Fruit fly (Drosophila melanogaster): ENCODE results near the gene fz2.

Gene fz2

DNA sequence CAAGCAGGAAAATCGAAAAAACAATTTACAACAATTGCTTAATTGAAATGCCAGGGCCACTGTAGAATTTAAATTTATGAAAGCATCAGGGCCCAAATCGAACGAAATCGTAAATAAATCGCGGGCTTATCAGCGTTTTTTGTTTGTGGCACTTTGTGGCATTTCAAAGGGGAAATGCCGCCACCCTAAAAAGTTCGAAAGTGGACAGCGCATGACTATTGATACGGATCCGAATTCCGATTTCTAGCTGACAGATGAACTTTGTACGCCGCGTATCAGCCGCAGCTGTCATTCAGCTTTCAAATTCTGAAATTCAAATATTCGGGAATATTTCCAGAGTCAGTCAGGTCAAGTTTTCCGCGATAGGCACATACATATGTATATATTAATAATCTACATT is 78.9 kb downstream of the fz2 start:
- TF ChIP-seq usp (GFP tag; optimal IDR thresholded peaks at IDR 0.05): no peak
- no peak for TF ChIP-seq HLH106 (tag; optimal IDR thresholded peaks at IDR 0.05)
- TF ChIP-seq pan (optimal IDR thresholded peaks at IDR 0.05): no peak
- no peak for TF ChIP-seq foxo (GFP tag; optimal IDR thresholded peaks at IDR 0.05)
- no peak for TF ChIP-seq CG9705 (GFP tag; optimal IDR thresholded peaks at IDR 0.05)
- TF ChIP-seq Hnf4 (GFP tag; optimal IDR thresholded peaks at IDR 0.05): peak; percentile 22
- no peak for TF ChIP-seq h (GFP tag; optimal IDR thresholded peaks at IDR 0.05)
- no peak for TF ChIP-seq lola (GFP tag; optimal IDR thresholded peaks at IDR 0.05)
- no peak for TF ChIP-seq br (GFP tag; optimal IDR thresholded peaks at IDR 0.05)
- TF ChIP-seq rgr (GFP tag; optimal IDR thresholded peaks at IDR 0.05): peak; percentile 1
- no peak for TF ChIP-seq Myc (optimal IDR thresholded peaks at IDR 0.05)
- TF ChIP-seq ey (GFP tag; optimal IDR thresholded peaks at IDR 0.05): no peak
- TF ChIP-seq Rel (GFP tag; optimal IDR thresholded peaks at IDR 0.05): no peak
- TF ChIP-seq Rel (tag; optimal IDR thresholded peaks at IDR 0.05): no peak
- no peak for TF ChIP-seq dmrt93B (GFP tag; optimal IDR thresholded peaks at IDR 0.05)

DNA sequence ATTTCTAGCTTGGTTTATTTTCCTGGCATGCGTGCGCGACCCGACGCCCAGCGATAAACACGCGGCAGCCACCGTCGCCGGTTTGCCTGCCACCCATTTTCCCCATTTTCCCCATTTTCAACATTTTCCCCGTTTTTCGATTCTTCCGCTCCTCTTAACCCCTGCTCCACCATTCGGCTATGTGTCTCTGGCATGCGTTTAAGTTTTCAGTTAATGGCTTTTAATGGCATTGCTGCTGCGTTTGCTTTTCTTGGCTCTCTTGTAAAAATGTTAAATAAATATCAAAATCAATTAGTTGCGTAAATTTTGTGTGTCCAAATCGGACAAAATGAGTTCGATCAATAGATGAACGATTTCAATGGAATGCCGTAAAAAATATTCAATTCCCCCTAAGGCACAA is 80.1 kb downstream of the fz2 start:
- TF ChIP-seq Hnf4 (GFP tag; optimal IDR thresholded peaks at IDR 0.05): no peak
- TF ChIP-seq dl (GFP tag; optimal IDR thresholded peaks at IDR 0.05; ENCODE audit: insufficient read depth in 1 of 2, partially characterized antibody in 2 of 2): no peak
- no peak for TF ChIP-seq Dfd (GFP tag; optimal IDR thresholded peaks at IDR 0.05)
- no peak for TF ChIP-seq Vsx2 (GFP tag; optimal IDR thresholded peaks at IDR 0.05; ENCODE audit: partially characterized antibody)
- no peak for TF ChIP-seq tai (GFP tag; optimal IDR thresholded peaks at IDR 0.05)
- no peak for TF ChIP-seq brk (GFP tag; optimal IDR thresholded peaks at IDR 0.05)
- no peak for TF ChIP-seq Sp1 (GFP tag; optimal IDR thresholded peaks at IDR 0.05)
- no peak for TF ChIP-seq Hr83 (GFP tag; optimal IDR thresholded peaks at IDR 0.05; ENCODE audit: poor library complexity, severe bottlenecking)
- TF ChIP-seq fru (GFP tag; optimal IDR thresholded peaks at IDR 0.05): no peak
- no peak for TF ChIP-seq N (GFP tag; optimal IDR thresholded peaks at IDR 0.05)
- TF ChIP-seq h (GFP tag; optimal IDR thresholded peaks at IDR 0.05): no peak
- no peak for TF ChIP-seq Hr78 (GFP tag; optimal IDR thresholded peaks at IDR 0.05)

DNA sequence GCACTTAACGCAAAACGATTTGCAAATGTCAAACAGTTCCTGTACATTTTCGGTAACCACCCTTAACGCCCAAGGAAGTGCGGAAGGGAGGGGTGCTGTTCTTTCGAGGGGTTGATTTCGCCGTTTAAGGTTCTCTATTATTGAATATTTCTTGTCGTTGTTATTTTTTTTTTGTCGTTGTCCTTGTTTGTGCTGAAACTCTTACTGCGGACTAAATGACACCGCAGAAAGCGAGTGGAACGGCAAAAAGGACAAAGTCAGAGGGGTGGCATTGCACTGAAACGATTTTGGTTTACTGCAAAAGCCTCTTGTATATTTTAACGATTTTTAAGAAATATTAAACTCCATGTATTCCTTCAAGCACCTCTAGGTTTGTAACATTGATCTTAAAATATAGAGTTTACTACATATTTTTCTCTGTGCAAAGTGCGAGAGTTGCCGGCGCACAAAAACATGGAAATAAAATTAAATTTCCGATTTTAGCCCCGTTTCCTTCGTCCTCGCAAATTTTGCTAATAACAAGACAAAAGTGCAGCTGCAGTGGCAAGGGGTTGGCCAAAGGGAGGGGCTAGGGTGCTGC is 83.1 kb downstream of the fz2 start:
- TF ChIP-seq N (GFP tag; optimal IDR thresholded peaks at IDR 0.05) (no peak), woc (GFP tag; optimal IDR thresholded peaks at IDR 0.05) (peak; percentile 28), dmrt93B (GFP tag; optimal IDR thresholded peaks at IDR 0.05) (no peak), dl (GFP tag; optimal IDR thresholded peaks at IDR 0.05; ENCODE audit: insufficient read depth in 1 of 2, partially characterized antibody in 2 of 2) (no peak), Abd-B (GFP tag; optimal IDR thresholded peaks at IDR 0.05) (no peak), Jra (GFP tag; optimal IDR thresholded peaks at IDR 0.05) (no peak), Mio (GFP tag; optimal IDR thresholded peaks at IDR 0.05) (no peak), fru (GFP tag; optimal IDR thresholded peaks at IDR 0.05) (peak; percentile 13), foxo (GFP tag; optimal IDR thresholded peaks at IDR 0.05) (peak in 1 of 2 experiments; percentile 15), Vsx2 (GFP tag; optimal IDR thresholded peaks at IDR 0.05; ENCODE audit: partially characterized antibody) (no peak), Dfd (GFP tag; optimal IDR thresholded peaks at IDR 0.05) (no peak), OdsH (GFP tag; optimal IDR thresholded peaks at IDR 0.05) (no peak), jim (GFP tag; optimal IDR thresholded peaks at IDR 0.05) (no peak), psq (GFP tag; optimal IDR thresholded peaks at IDR 0.05) (no peak), CrebA (GFP tag; optimal IDR thresholded peaks at IDR 0.05; ENCODE audit: borderline replicate concordance) (no peak), Hnf4 (GFP tag; optimal IDR thresholded peaks at IDR 0.05) (no peak), CG32264 (GFP tag; optimal IDR thresholded peaks at IDR 0.05) (no peak), HLH106 (tag; optimal IDR thresholded peaks at IDR 0.05) (peak; percentile 18), sv (GFP tag; optimal IDR thresholded peaks at IDR 0.05) (no peak), GATAd (GFP tag; optimal IDR thresholded peaks at IDR 0.05) (no peak), CG9705 (GFP tag; optimal IDR thresholded peaks at IDR 0.05) (no peak), Dif (GFP tag; optimal IDR thresholded peaks at IDR 0.05; ENCODE audit: partially characterized antibody) (no peak), ey (GFP tag; optimal IDR thresholded peaks at IDR 0.05) (peak; percentile 19), Myc (optimal IDR thresholded peaks at IDR 0.05) (no peak), brk (GFP tag; optimal IDR thresholded peaks at IDR 0.05) (no peak), sage (GFP tag; optimal IDR thresholded peaks at IDR 0.05) (no peak), Sp1 (GFP tag; optimal IDR thresholded peaks at IDR 0.05) (no peak), Hr83 (GFP tag; optimal IDR thresholded peaks at IDR 0.05; ENCODE audit: poor library complexity, severe bottlenecking) (no peak), lola (GFP tag; optimal IDR thresholded peaks at IDR 0.05) (no peak), h (GFP tag; optimal IDR thresholded peaks at IDR 0.05) (no peak), rgr (GFP tag; optimal IDR thresholded peaks at IDR 0.05) (no peak), pan (optimal IDR thresholded peaks at IDR 0.05) (no peak), tai (GFP tag; optimal IDR thresholded peaks at IDR 0.05) (no peak), usp (GFP tag; optimal IDR thresholded peaks at IDR 0.05) (no peak), Rel (GFP tag; optimal IDR thresholded peaks at IDR 0.05) (no peak), Rel (tag; optimal IDR thresholded peaks at IDR 0.05) (no peak), br (GFP tag; optimal IDR thresholded peaks at IDR 0.05) (no peak), Hr78 (GFP tag; optimal IDR thresholded peaks at IDR 0.05) (no peak), dsf (GFP tag; optimal IDR thresholded peaks at IDR 0.05; ENCODE audit: borderline replicate concordance) (no peak)
